Worm (Caenorhabditis elegans) whole organism, L1 larva: ENCODE results near the gene mdt-11.
A peak's percentile ranks its signal among the peaks of the same experiment; 100 is the strongest.

ENCODE experiments used
- C04F5.9 ChIP-seq: sonication (generic microtip); optimal IDR thresholded peaks from 2 replicates; lab custom pipeline; 2016; ENCODE audit warnings: missing genetic modification characterization, missing compliant biosample characterization
- C16A3.4 ChIP-seq: fragments of 150-350 bp; optimal IDR thresholded peaks from 2 replicates; lab custom pipeline; 2014; ENCODE audit warnings: missing biosample characterization, missing genetic modification characterization
- C34B4.2 ChIP-seq: sonication (generic microtip); optimal IDR thresholded peaks from 2 replicates; lab custom pipeline; 2017; ENCODE audit warnings: mild to moderate bottlenecking, missing genetic modification characterization, missing compliant biosample characterization
- F16B12.6 ChIP-seq: fragments of 150-350 bp; optimal IDR thresholded peaks from 2 replicates; lab custom pipeline; 2014; ENCODE audit warnings: missing biosample characterization, missing genetic modification characterization
- Y116A8C.19 ChIP-seq: sonication (generic microtip); optimal IDR thresholded peaks from 2 replicates; lab custom pipeline; 2016; ENCODE audit warnings: missing compliant biosample characterization, missing genetic modification characterization, borderline replicate concordance
- aha-1 ChIP-seq: fragments of 150-350 bp; optimal IDR thresholded peaks from 2 replicates; lab custom pipeline; 2014; ENCODE audit warnings: missing biosample characterization, missing genetic modification characterization
- ama-1 ChIP-seq: fragments of 150-350 bp; optimal IDR thresholded peaks from 2 replicates; lab custom pipeline; 2014
- blmp-1 ChIP-seq: fragments of 150-350 bp; optimal IDR thresholded peaks from 2 replicates; lab custom pipeline; 2014; ENCODE audit warnings: missing biosample characterization, missing genetic modification characterization
- ceh-8 ChIP-seq: fragments of 200-800 bp; sonication (Bioruptor generic); optimal IDR thresholded peaks from 2 replicates; lab custom pipeline; 2018; ENCODE audit warnings: mild to moderate bottlenecking, missing genetic modification characterization, moderate library complexity, missing compliant biosample characterization
- ceh-90 ChIP-seq: sonication (generic microtip); optimal IDR thresholded peaks from 2 replicates; lab custom pipeline; 2016; ENCODE audit warnings: missing genetic modification characterization, missing compliant biosample characterization
- dpl-1 ChIP-seq, 3 experiments: fragments of 150-350 bp in 2 of 3; sonication (generic microtip) in 1 of 3; optimal IDR thresholded peaks; 2 replicates each; lab custom pipeline; 2014 to 2017; ENCODE audit warnings: missing biosample characterization in 3 of 3, missing genetic modification characterization in 3 of 3, missing genetic modification reagents in 3 of 3
- efl-1 ChIP-seq, 4 experiments: fragments of 150-350 bp; optimal IDR thresholded peaks in 3 of 4; peaks in 1 of 4; 1 replicate in 1 of 4; 2 replicates in 3 of 4; lab custom pipeline; 2014; ENCODE audit warnings: missing biosample characterization in 2 of 4, missing genetic modification characterization in 2 of 4, missing genetic modification reagents in 2 of 4
- efl-3 ChIP-seq: fragments of 200-800 bp; sonication (Bioruptor generic); optimal IDR thresholded peaks from 2 replicates; lab custom pipeline; 2018; ENCODE audit warnings: mild to moderate bottlenecking, missing genetic modification characterization, missing compliant biosample characterization
- elt-2 ChIP-seq: sonication (generic microtip); optimal IDR thresholded peaks from 2 replicates; lab custom pipeline; 2016; ENCODE audit warnings: missing genetic modification characterization, mild to moderate bottlenecking, inconsistent platforms, missing compliant biosample characterization, missing genetic modification reagents
- elt-3 ChIP-seq, 6 experiments: fragments of 150-350 bp in 1 of 6; sonication (generic microtip); optimal IDR thresholded peaks; 2 replicates each; lab custom pipeline; 2017 to 2018; ENCODE audit warnings: missing biosample characterization in 6 of 6, missing genetic modification characterization in 6 of 6, inconsistent platforms in 1 of 6
- ets-5 ChIP-seq: fragments of 200-800 bp; sonication (Bioruptor generic); IDR thresholded peaks from 2 replicates; pipeline ENCODE4 v1.3.6; 2022; ENCODE audit warnings: missing genetic modification characterization, missing compliant biosample characterization
- fkh-10 ChIP-seq: sonication (generic microtip); optimal IDR thresholded peaks from 2 replicates; lab custom pipeline; 2017; ENCODE audit warnings: missing biosample characterization, missing genetic modification reagents, missing genetic modification characterization
- fos-1 ChIP-seq: fragments of 150-350 bp; optimal IDR thresholded peaks from 2 replicates; lab custom pipeline; 2014; ENCODE audit warnings: missing biosample characterization, missing genetic modification characterization
- grh-1 ChIP-seq: fragments of 200-800 bp; sonication (Bioruptor generic); IDR thresholded peaks from 2 replicates; pipeline ENCODE4 v1.3.6; 2022; ENCODE audit warnings: missing genetic modification reagents, missing genetic modification characterization, missing compliant biosample characterization
- hlh-4 ChIP-seq: sonication (generic microtip); optimal IDR thresholded peaks from 2 replicates; lab custom pipeline; 2016; ENCODE audit warnings: mild to moderate bottlenecking, missing genetic modification characterization, missing compliant biosample characterization
- irx-1 ChIP-seq: sonication (generic microtip); optimal IDR thresholded peaks from 2 replicates; lab custom pipeline; 2016; ENCODE audit warnings: missing genetic modification characterization, missing compliant biosample characterization
- jun-1 ChIP-seq: fragments of 150-350 bp; optimal IDR thresholded peaks from 2 replicates; lab custom pipeline; 2014; ENCODE audit warnings: missing biosample characterization, missing genetic modification reagents, missing genetic modification characterization
- lin-39 ChIP-seq: fragments of 150-350 bp; optimal IDR thresholded peaks from 2 replicates; lab custom pipeline; 2014; ENCODE audit warnings: missing biosample characterization, missing genetic modification reagents, missing genetic modification characterization
- mab-9 ChIP-seq: fragments of 200-800 bp; sonication (Bioruptor generic); IDR thresholded peaks from 2 replicates; pipeline ENCODE4 v1.3.6; 2022; ENCODE audit warnings: missing genetic modification reagents, missing genetic modification characterization, missing compliant biosample characterization
- nhr-19 ChIP-seq: fragments of 200-800 bp; sonication (Bioruptor generic); conservative IDR thresholded peaks from 2 replicates; pipeline ENCODE4 v1.3.6; 2022; ENCODE audit warnings: missing genetic modification characterization, missing compliant biosample characterization
- nhr-237 ChIP-seq: fragments of 150-350 bp; optimal IDR thresholded peaks from 2 replicates; lab custom pipeline; 2014; ENCODE audit warnings: missing biosample characterization, missing genetic modification characterization
- nhr-28 ChIP-seq: fragments of 150-350 bp; optimal IDR thresholded peaks from 2 replicates; lab custom pipeline; 2014; ENCODE audit warnings: missing biosample characterization, missing genetic modification characterization
- nhr-77 ChIP-seq: fragments of 150-350 bp; optimal IDR thresholded peaks from 2 replicates; lab custom pipeline; 2014; ENCODE audit warnings: missing biosample characterization, missing genetic modification characterization
- nhr-85 ChIP-seq: sonication (generic microtip); peaks from one replicate; lab custom pipeline; 2016; ENCODE audit warnings: missing genetic modification characterization, inconsistent platforms, missing compliant biosample characterization
- nhr-90 ChIP-seq: sonication (generic microtip); optimal IDR thresholded peaks from 2 replicates; lab custom pipeline; 2016; ENCODE audit warnings: mild to moderate bottlenecking, missing genetic modification characterization, missing compliant biosample characterization; ENCODE audit not compliant: poor library complexity
- pax-3 ChIP-seq: fragments of 200-800 bp; sonication (Bioruptor generic); optimal IDR thresholded peaks from 2 replicates; lab custom pipeline; 2018; ENCODE audit warnings: mild to moderate bottlenecking, missing genetic modification characterization, moderate library complexity, missing compliant biosample characterization
- rnt-1 ChIP-seq: sonication (generic microtip); optimal IDR thresholded peaks from 2 replicates; lab custom pipeline; 2016; ENCODE audit warnings: mild to moderate bottlenecking, missing genetic modification characterization, moderate library complexity, missing compliant biosample characterization
- skn-1 ChIP-seq: fragments of 150-350 bp; optimal IDR thresholded peaks from 2 replicates; lab custom pipeline; 2014; ENCODE audit warnings: missing biosample characterization, missing genetic modification characterization
- snpc-4 ChIP-seq: fragments of 150-350 bp; optimal IDR thresholded peaks from 2 replicates; lab custom pipeline; 2014; ENCODE audit warnings: missing biosample characterization, missing genetic modification characterization
- snu-23 ChIP-seq: sonication (generic microtip); optimal IDR thresholded peaks from 2 replicates; lab custom pipeline; 2016; ENCODE audit warnings: missing genetic modification characterization, missing compliant biosample characterization
- sox-4 ChIP-seq: sonication (generic microtip); optimal IDR thresholded peaks from 2 replicates; lab custom pipeline; 2016; ENCODE audit warnings: missing genetic modification characterization, missing compliant biosample characterization
- swsn-7 ChIP-seq: sonication (generic microtip); optimal IDR thresholded peaks from 2 replicates; lab custom pipeline; 2016; ENCODE audit warnings: missing genetic modification characterization, missing compliant biosample characterization
- tlp-1 ChIP-seq: fragments of 150-350 bp; optimal IDR thresholded peaks from 2 replicates; lab custom pipeline; 2014; ENCODE audit warnings: missing biosample characterization, missing genetic modification characterization
- unc-130 ChIP-seq: fragments of 150-350 bp; optimal IDR thresholded peaks from 2 replicates; lab custom pipeline; 2017; ENCODE audit warnings: missing biosample characterization, missing genetic modification characterization, inconsistent platforms
- unc-86 ChIP-seq: sonication (generic microtip); optimal IDR thresholded peaks from 2 replicates; lab custom pipeline; 2016; ENCODE audit warnings: missing genetic modification characterization, missing compliant biosample characterization
- xbp-1 ChIP-seq: sonication (generic microtip); optimal IDR thresholded peaks from 2 replicates; lab custom pipeline; 2016; ENCODE audit warnings: missing genetic modification characterization, missing compliant biosample characterization
- zip-4 ChIP-seq: fragments of 200-800 bp; sonication (Bioruptor generic); optimal IDR thresholded peaks from 2 replicates; lab custom pipeline; 2018; ENCODE audit warnings: mild to moderate bottlenecking, missing genetic modification characterization, moderate library complexity, missing compliant biosample characterization
- ztf-4 ChIP-seq: fragments of 150-350 bp; optimal IDR thresholded peaks from 2 replicates; lab custom pipeline; 2014; ENCODE audit warnings: missing biosample characterization, missing genetic modification characterization

mdt-11 gene

DNA sequence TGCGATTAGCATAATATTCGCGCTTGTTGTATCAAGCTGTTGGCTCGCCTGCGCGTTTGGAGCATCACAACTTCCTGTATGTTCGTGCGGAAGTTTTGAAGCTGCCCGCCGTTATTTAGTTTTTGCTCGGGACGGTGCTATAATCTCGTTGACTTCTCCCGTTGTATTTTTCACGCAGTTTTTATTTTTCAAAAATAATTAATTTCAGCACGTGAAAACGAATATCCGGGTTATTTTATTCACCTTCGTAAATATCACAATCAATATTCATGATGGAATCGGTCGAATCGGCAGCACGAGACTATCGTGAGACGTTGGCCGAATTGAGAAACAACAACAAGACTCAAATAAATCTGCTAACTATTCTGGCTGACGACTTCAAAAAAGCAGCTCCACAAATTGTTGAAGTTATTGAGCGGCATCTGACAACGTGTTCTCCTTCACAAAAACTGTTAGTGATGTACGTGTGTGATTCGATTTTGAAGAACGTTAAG lies 4.2 kb downstream of the mdt-11 start (continued):
- no peak for TF ChIP-seq Y116A8C.19 (tag; lab: Kevin White, UChicago)
- TF ChIP-seq tlp-1 (tag; lab: Kevin White, UChicago) = no peak
- TF ChIP-seq nhr-237 (tag; lab: Kevin White, UChicago) = no peak
- TF ChIP-seq nhr-85 (tag; lab: Kevin White, UChicago) = peak; percentile 66
- TF ChIP-seq grh-1 (GFP tag; lab: Robert Waterston, UW) = peak; percentile 36; the same call in 1 of the 2 replicates
- peak; percentile 86 for TF ChIP-seq ztf-4
- TF ChIP-seq swsn-7 (tag; lab: Kevin White, UChicago) = peak; percentile 22
- TF ChIP-seq blmp-1 (tag; lab: Kevin White, UChicago) = no peak
- peak; percentile 22 for TF ChIP-seq sox-4 (tag; lab: Kevin White, UChicago)
- peak; percentile 32 for TF ChIP-seq pax-3 (tag; lab: Kevin White, UChicago)
- TF ChIP-seq zip-4 = peak; percentile 31
- TF ChIP-seq snpc-4 (tag; lab: Kevin White, UChicago) = no peak
- TF ChIP-seq F16B12.6 (tag; lab: Kevin White, UChicago) = no peak
- TF ChIP-seq dpl-1 (GFP tag; optimal IDR thresholded peaks at IDR 0.05; lab: Kevin White, UChicago) = peak in 2 of 3 experiments; percentile 3 to 9
- TF ChIP-seq, all 84 proteins: peak for 24

DNA sequence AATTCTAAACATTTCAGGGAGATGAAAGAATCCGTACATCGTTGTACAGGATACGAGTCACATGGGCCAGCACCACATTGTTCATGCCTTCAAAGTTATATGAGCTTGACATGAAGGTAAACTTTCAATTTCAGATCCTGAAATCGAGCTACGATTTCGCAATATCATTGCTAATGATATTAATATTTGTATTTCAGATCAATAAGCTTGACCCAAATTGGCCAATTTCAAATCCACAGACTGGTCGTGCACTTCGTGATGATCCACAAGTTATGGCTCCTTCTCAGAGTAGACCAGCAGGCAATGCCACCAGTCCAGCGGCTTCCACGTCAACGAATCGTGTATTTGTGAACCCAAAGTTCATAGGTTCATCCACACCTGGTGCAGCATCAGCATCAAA lies 5.3 kb downstream of the mdt-11 start:
- no peak for TF ChIP-seq lin-39 (tag; lab: Kevin White, UChicago)
- no peak for TF ChIP-seq unc-130
- TF ChIP-seq, all 84 proteins: peak for 0

DNA sequence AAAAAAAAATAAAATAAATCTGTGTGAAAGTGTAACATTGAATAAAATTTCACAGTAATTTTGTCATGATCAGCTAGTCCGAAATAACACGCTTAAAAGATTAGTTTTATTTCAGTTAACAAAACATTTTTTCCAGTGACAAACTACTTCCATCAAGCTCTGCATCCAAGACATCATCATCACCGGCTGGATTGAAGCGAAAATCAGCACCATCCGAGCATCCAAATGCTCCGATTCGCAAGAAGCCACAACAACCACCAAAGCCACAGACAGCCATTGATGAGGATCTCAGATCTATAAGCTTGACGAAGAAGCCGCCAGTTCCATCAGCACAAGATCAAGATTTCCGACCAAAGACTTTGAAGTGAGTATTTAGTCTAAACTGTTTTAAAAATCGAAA lies 6.2 kb downstream of the mdt-11 start:
- TF ChIP-seq dpl-1 (GFP tag; optimal IDR thresholded peaks at IDR 0.05; lab: Kevin White, UChicago) (no peak), nhr-28 (tag; lab: Kevin White, UChicago) (no peak), C16A3.4 (tag; lab: Kevin White, UChicago) (no peak), nhr-85 (tag; lab: Kevin White, UChicago) (no peak)

DNA sequence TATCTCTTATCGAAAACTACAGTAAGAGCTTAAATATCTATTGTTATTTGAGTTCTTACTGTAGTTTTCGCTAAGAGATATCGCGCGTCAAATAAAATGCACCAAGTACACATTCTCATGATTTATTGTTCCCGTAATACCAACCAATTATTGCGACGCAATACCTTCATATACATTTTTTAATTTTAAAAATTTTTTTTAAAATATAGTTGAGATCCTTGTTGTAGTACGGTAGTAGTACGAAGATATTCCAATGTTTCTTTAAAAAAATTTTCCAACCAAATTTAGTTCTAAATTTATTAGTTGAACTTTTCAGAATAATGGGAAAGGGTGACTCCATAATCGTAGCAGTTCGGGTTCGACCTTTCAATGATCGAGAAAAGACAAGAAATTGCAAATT lies 9.6 kb downstream of the mdt-11 start, which contains the start of gene klp-6:
Gene klp-6 (plus strand): TSS at position 301 of the 400 bp plus-strand sequence.
- no peak for TF ChIP-seq grh-1 (GFP tag; lab: Robert Waterston, UW)
- TF ChIP-seq xbp-1 = no peak
- no peak for TF ChIP-seq swsn-7 (tag; lab: Kevin White, UChicago)
- no peak for TF ChIP-seq ceh-90 (tag; lab: Kevin White, UChicago)
- TF ChIP-seq hlh-4 (tag; lab: Kevin White, UChicago) = no peak
- no peak for TF ChIP-seq ama-1 (lab: Kevin White, UChicago)
- TF ChIP-seq aha-1 (tag; lab: Kevin White, UChicago) = no peak
- TF ChIP-seq ztf-4 = no peak
- no peak for TF ChIP-seq C34B4.2 (tag; lab: Kevin White, UChicago)
- no peak for TF ChIP-seq lin-39 (tag; lab: Kevin White, UChicago)
- no peak for TF ChIP-seq ceh-8
- TF ChIP-seq ets-5 (GFP tag; lab: Robert Waterston, UW) = no peak
- no peak for TF ChIP-seq efl-1 (optimal IDR thresholded peaks at IDR 0.05; lab: Kevin White, UChicago)
- TF ChIP-seq efl-1 (GFP tag; optimal IDR thresholded peaks at IDR 0.05 in 1 of 2; lab: Kevin White, UChicago) = no peak
- TF ChIP-seq nhr-90 = no peak
- TF ChIP-seq sox-4 (tag; lab: Kevin White, UChicago) = no peak
- no peak for TF ChIP-seq irx-1 (tag; lab: Kevin White, UChicago)
- no peak for TF ChIP-seq nhr-237 (tag; lab: Kevin White, UChicago)
- TF ChIP-seq, all 84 proteins: peak for 0

DNA sequence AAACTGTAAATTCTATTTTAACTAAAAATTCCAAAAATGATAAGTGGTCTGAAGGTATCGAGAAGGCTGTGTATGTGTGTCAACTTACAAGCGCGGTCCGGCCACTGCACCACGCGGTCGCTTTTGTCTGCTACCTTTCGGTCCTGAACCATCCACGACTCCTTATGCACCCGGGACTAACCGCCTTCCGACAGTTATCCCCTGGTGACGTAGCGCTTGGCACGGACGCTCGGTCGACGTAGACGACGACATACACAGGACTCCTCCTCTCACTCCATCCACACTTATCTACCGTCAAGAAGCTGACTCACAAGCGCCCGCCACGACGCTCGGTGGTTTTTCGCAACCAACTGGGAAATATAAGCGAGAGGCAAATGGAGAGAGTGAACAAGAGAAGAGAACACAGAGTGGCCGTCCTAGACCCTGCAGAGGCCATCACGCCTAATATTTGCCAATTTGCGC lies 10.4 kb downstream of the mdt-11 start:
- TF ChIP-seq mab-9 (GFP tag; lab: Robert Waterston, UW) (peak; percentile 75), snpc-4 (tag; lab: Kevin White, UChicago) (peak; percentile 25), efl-3 (peak; percentile 33), snu-23 (GFP tag; lab: Kevin White, UChicago) (peak; percentile 73), sox-4 (tag; lab: Kevin White, UChicago) (peak; percentile 74), jun-1 (tag; lab: Kevin White, UChicago) (peak; percentile 77), fos-1 (peak; percentile 41), elt-3 (tag; optimal IDR thresholded peaks at IDR 0.05; lab: Kevin White, UChicago) (peak in 1 of 6 experiments; percentile 16), nhr-77 (tag; lab: Kevin White, UChicago) (peak; percentile 67), nhr-19 (GFP tag; lab: Robert Waterston, UW) (peak; percentile 84), skn-1 (tag; lab: Kevin White, UChicago) (peak; percentile 16), swsn-7 (tag; lab: Kevin White, UChicago) (peak; percentile 79), fkh-10 (GFP tag; lab: Kevin White, UChicago) (peak; percentile 35), elt-2 (tag; lab: Kevin White, UChicago) (peak; percentile 57), nhr-90 (peak; percentile 86), dpl-1 (GFP tag; optimal IDR thresholded peaks at IDR 0.05; lab: Kevin White, UChicago) (peak; percentile 15 to 29 (median 28)), C04F5.9 (peak; percentile 15), zip-4 (peak; percentile 51), C16A3.4 (tag; lab: Kevin White, UChicago) (peak; percentile 55), rnt-1 (tag; lab: Kevin White, UChicago) (peak; percentile 58), unc-86 (tag; lab: Kevin White, UChicago) (peak; percentile 45)
